Worm (Caenorhabditis elegans): ENCODE results near the gene sas-7.

sas-7 gene

DNA sequence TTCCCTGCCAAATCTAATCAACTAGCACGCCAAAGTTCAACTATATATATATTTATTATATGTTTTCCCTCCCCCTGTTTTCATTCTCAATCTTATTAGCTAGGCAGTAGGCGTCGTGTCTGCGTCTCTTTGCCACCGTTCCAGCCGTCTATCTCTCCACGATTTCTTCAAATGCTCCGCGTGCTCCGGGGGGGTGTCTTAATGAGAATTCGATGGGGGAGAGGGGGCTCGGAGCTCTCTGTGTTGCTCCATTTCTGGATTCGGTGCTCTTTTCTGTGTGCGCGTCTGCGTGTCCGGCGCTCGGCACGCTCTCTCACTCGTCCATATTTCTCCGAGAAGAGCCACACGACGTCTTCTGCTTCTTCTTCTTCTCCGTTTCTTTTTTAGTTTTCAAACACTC, 36.6 kb upstream of the sas-7 start (continued):
- no peak for TF ChIP-seq C16A3.4 (tag; optimal IDR thresholded peaks at IDR 0.05)
- TF ChIP-seq egl-27 (tag; optimal IDR thresholded peaks at IDR 0.05), result peak in 1 of 2 experiments; percentile 22
- TF ChIP-seq nhr-19 (GFP tag; conservative IDR thresholded peaks at IDR 0.05), result 0 out of 2 replicates have a peak, but pooled peaks have one; percentile 29
- TF ChIP-seq lin-13 (GFP tag; optimal IDR thresholded peaks at IDR 0.05), result no peak
- peak; percentile 43 to 45 for TF ChIP-seq efl-1 (optimal IDR thresholded peaks at IDR 0.05)
- TF ChIP-seq efl-1 (GFP tag; optimal IDR thresholded peaks at IDR 0.05 in 1 of 2), result peak in 1 of 2 experiments; percentile 35
- TF ChIP-seq ztf-11 (tag; optimal IDR thresholded peaks at IDR 0.05), result no peak
- no peak for TF ChIP-seq ceh-88 (GFP tag; IDR thresholded peaks at IDR 0.05)
- no peak for TF ChIP-seq hpl-2 (GFP tag; optimal IDR thresholded peaks at IDR 0.05)
- no peak for TF ChIP-seq C04F5.9 (tag; optimal IDR thresholded peaks at IDR 0.05)
- TF ChIP-seq ceh-82 (tag; optimal IDR thresholded peaks at IDR 0.05), result peak; percentile 47 to 58 (median 56)
- peak; percentile 91 for TF ChIP-seq fkh-8 (tag; optimal IDR thresholded peaks at IDR 0.05)
- peak in 1 of 2 experiments; percentile 29 for TF ChIP-seq lin-35 (GFP tag; optimal IDR thresholded peaks at IDR 0.05)
- TF ChIP-seq swsn-7 (tag; optimal IDR thresholded peaks at IDR 0.05), result peak; percentile 69
- no peak for TF ChIP-seq nhr-76 (tag; optimal IDR thresholded peaks at IDR 0.05)
- peak; percentile 16 for TF ChIP-seq snpc-4 (tag; optimal IDR thresholded peaks at IDR 0.05)
- TF ChIP-seq fkh-10 (GFP tag; optimal IDR thresholded peaks at IDR 0.05), result peak; percentile 82
- TF ChIP-seq rnt-1 (tag; optimal IDR thresholded peaks at IDR 0.05), result peak; percentile 28
- TF ChIP-seq nhr-20 (tag; optimal IDR thresholded peaks at IDR 0.05), result peak; percentile 11
- TF ChIP-seq unc-86 (tag; optimal IDR thresholded peaks at IDR 0.05), result peak; percentile 82
- peak; percentile 8 for TF ChIP-seq mef-2 (tag; optimal IDR thresholded peaks at IDR 0.05)
- TF ChIP-seq xbp-1 (tag; optimal IDR thresholded peaks at IDR 0.05), result peak; percentile 49
- TF ChIP-seq hlh-17 (GFP tag; optimal IDR thresholded peaks at IDR 0.05; ENCODE audit: borderline replicate concordance), result no peak
- TF ChIP-seq dsc-1 (tag; optimal IDR thresholded peaks at IDR 0.05), result peak; percentile 77
- peak; percentile 13 for TF ChIP-seq mep-1 (tag; optimal IDR thresholded peaks at IDR 0.05)
- TF ChIP-seq ces-1 (GFP tag; optimal IDR thresholded peaks at IDR 0.05), result peak; percentile 24
- TF ChIP-seq ets-5 (GFP tag; IDR thresholded peaks at IDR 0.05), result no peak

DNA sequence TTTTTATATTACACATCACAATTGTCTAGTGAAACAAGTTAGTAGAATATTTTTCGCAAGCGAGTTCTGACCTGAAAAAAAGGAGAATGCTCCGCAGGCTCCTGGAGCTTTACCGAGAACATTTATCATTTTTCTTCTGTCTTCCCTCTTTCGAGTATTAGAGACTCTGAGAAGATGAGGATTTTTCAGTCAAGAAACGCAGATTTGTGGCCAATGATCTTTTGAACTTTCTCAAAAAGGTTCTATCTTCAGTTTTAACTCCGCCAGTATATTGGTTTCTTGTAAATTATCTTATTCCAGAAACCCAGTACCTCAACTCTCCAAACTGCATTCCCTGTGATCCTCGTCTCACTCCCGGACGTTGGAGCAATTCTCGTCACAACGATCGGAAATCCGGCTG, 35.2 kb upstream of the sas-7 start, which contains the start of gene K10G9.2:
Gene K10G9.2 (plus strand): TSS at position 301 of the 400 bp plus-strand sequence.
- no peak for TF ChIP-seq pqm-1 (tag; optimal IDR thresholded peaks at IDR 0.05)
- no peak for TF ChIP-seq swsn-7 (tag; optimal IDR thresholded peaks at IDR 0.05)
- no peak for TF ChIP-seq elt-2 (tag; optimal IDR thresholded peaks at IDR 0.05)
- no peak for TF ChIP-seq snpc-4 (tag; optimal IDR thresholded peaks at IDR 0.05)
- TF ChIP-seq hlh-17 (GFP tag; optimal IDR thresholded peaks at IDR 0.05; ENCODE audit: borderline replicate concordance), result no peak
- no peak for TF ChIP-seq egl-13 (tag; optimal IDR thresholded peaks at IDR 0.05)
- no peak for TF ChIP-seq Y116A8C.19 (tag; optimal IDR thresholded peaks at IDR 0.05; ENCODE audit: borderline replicate concordance)
- TF ChIP-seq unc-62 (GFP tag; optimal IDR thresholded peaks at IDR 0.05), result no peak
- TF ChIP-seq unc-98 (GFP tag; IDR thresholded peaks at IDR 0.05), result no peak
- TF ChIP-seq lir-3 (tag; optimal IDR thresholded peaks at IDR 0.05; ENCODE audit: poor library complexity), result no peak
- TF ChIP-seq dsc-1 (tag; optimal IDR thresholded peaks at IDR 0.05), result no peak
- no peak for TF ChIP-seq nhr-19 (GFP tag; conservative IDR thresholded peaks at IDR 0.05)
- TF ChIP-seq fkh-8 (tag; optimal IDR thresholded peaks at IDR 0.05), result no peak
- no peak for TF ChIP-seq pag-3 (tag; optimal IDR thresholded peaks at IDR 0.05; ENCODE audit: borderline replicate concordance, insufficient read depth)
- no peak for TF ChIP-seq C04F5.9 (tag; optimal IDR thresholded peaks at IDR 0.05)
- TF ChIP-seq skn-1 (tag; optimal IDR thresholded peaks at IDR 0.05), result no peak
- no peak for TF ChIP-seq irx-1 (tag; optimal IDR thresholded peaks at IDR 0.05)
- TF ChIP-seq tbx-2 (tag; optimal IDR thresholded peaks at IDR 0.05), result no peak

DNA sequence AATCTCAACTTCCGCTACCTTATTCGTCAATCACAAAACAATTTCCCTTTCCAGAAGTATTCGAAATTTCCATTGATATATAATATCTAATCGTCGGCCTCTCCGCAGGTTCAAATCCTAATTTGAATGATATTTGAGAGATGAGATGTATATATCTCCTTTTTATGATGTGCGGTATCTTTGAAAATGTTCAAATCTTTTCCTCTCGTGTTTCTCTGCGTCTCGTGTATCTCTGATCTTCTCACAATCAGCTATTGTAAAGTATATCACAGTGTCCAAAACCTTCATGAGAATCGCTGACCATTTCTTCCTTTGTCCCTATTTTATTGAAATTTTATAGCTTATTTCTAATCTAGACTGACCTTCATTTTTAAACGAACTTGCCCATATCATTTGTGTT, 31.0 kb upstream of the sas-7 start:
- TF ChIP-seq blmp-1 (tag; optimal IDR thresholded peaks at IDR 0.05), result peak; percentile 48
- TF ChIP-seq nhr-85 (tag), result peak; percentile 73
- no peak for TF ChIP-seq skn-1 (tag; optimal IDR thresholded peaks at IDR 0.05)
- peak in 4 of 6 experiments; percentile 11 to 59 (median 32) for TF ChIP-seq elt-3 (tag; optimal IDR thresholded peaks at IDR 0.05)
- no peak for TF ChIP-seq dpl-1 (GFP tag; optimal IDR thresholded peaks at IDR 0.05)
- no peak for TF ChIP-seq irx-1 (tag; optimal IDR thresholded peaks at IDR 0.05)
- TF ChIP-seq lin-14 (GFP tag; optimal IDR thresholded peaks at IDR 0.05), result peak; percentile 3
- no peak for TF ChIP-seq C16A3.4 (tag; optimal IDR thresholded peaks at IDR 0.05)
- no peak for TF ChIP-seq jun-1 (tag; optimal IDR thresholded peaks at IDR 0.05)
- no peak for TF ChIP-seq rnt-1 (tag; optimal IDR thresholded peaks at IDR 0.05)
